Worm (Caenorhabditis elegans) whole organism, midembryonic: ENCODE data around the gene F35E8.10.
"Not testable (repeated sequence)": the region's sequence is repeated elsewhere in the genome, so short reads cannot be mapped to it uniquely, and the experiment has no call there.

ENCODE experiments used
- T22C8.4 ChIP-seq: fragments of 200-800 bp; sonication (Bioruptor generic); IDR thresholded peaks from 2 replicates; pipeline ENCODE4 v1.3.6; 2022; ENCODE audit warnings: missing genetic modification characterization, missing compliant biosample characterization
- cog-1 ChIP-seq: sonication (generic microtip); optimal IDR thresholded peaks from 2 replicates; lab custom pipeline; 2016; ENCODE audit warnings: missing genetic modification characterization, missing compliant biosample characterization
- flt-1 ChIP-seq: fragments of 200-800 bp; sonication (Bioruptor generic); IDR thresholded peaks from 2 replicates; pipeline ENCODE4 v1.3.6; 2022; ENCODE audit warnings: missing genetic modification characterization, missing compliant biosample characterization
- klf-2 ChIP-seq: fragments of 200-800 bp; sonication (Bioruptor generic); conservative IDR thresholded peaks from 2 replicates; pipeline ENCODE4 v1.3.6; 2022; ENCODE audit warnings: missing genetic modification reagents, missing genetic modification characterization, missing compliant biosample characterization
- med-1 ChIP-seq: sonication (generic microtip); optimal IDR thresholded peaks from 2 replicates; lab custom pipeline; 2017; ENCODE audit warnings: missing genetic modification characterization, mild to moderate bottlenecking, missing compliant biosample characterization, antibody characterized with exemption, missing genetic modification reagents; ENCODE audit not compliant: insufficient read depth
- ref-1 ChIP-seq: fragments of 200-800 bp; sonication (Bioruptor generic); conservative IDR thresholded peaks from 2 replicates; pipeline ENCODE4 v1.3.6; 2022; ENCODE audit warnings: missing genetic modification reagents, missing genetic modification characterization, missing compliant biosample characterization
- tab-1 ChIP-seq: fragments of 200-800 bp; sonication (Bioruptor generic); IDR thresholded peaks from 2 replicates; pipeline ENCODE4 v1.3.6; 2022; ENCODE audit warnings: missing genetic modification characterization, missing compliant biosample characterization
- ztf-23 ChIP-seq: fragments of 200-800 bp; sonication (Bioruptor generic); IDR thresholded peaks from 2 replicates; pipeline ENCODE4 v1.3.6; 2022; ENCODE audit warnings: missing genetic modification reagents, missing genetic modification characterization, missing compliant biosample characterization
- ztf-29 ChIP-seq: fragments of 200-800 bp; sonication (Bioruptor generic); IDR thresholded peaks from 2 replicates; pipeline ENCODE4 v1.3.6; 2022; ENCODE audit warnings: missing genetic modification reagents, missing genetic modification characterization, missing compliant biosample characterization

F35E8.10 gene

DNA sequence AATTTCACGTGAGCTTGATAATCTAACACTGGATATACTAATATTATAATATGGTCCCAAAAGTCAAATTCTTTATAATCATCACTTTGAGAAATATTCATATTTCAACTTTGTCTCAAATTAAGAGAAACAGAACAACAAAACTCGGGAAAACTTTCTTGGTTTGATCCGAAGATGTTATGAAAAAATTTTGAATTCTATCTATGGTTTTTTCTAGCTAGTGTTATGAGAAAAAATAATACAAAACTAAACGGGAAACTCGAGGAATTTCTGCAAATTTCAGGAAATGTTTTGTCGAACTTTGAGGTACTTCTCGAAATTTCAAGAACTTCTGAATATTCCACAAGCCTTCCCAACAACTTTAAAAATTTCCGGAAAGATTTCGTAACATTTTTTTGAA, 30.7 kb upstream of the F35E8.10 start, which contains the start of gene srw-59:
Gene srw-59 (minus strand): TSS at position 101 of the 400 bp plus-strand sequence.
- TF ChIP-seq klf-2 (GFP tag; lab: Robert Waterston, UW), result no peak
- TF ChIP-seq med-1 (GFP tag; lab: Kevin White, UChicago), result no peak
- no peak for TF ChIP-seq tab-1 (GFP tag; lab: Robert Waterston, UW)
- TF ChIP-seq ztf-29 (GFP tag; lab: Robert Waterston, UW), result no peak
- no peak for TF ChIP-seq cog-1 (tag; lab: Kevin White, UChicago)
- TF ChIP-seq T22C8.4 (GFP tag; lab: Robert Waterston, UW), result no peak
- no peak for TF ChIP-seq ztf-23 (GFP tag; lab: Robert Waterston, UW)
- TF ChIP-seq ref-1, result no peak
- no peak for TF ChIP-seq flt-1 (GFP tag; lab: Robert Waterston, UW)

DNA sequence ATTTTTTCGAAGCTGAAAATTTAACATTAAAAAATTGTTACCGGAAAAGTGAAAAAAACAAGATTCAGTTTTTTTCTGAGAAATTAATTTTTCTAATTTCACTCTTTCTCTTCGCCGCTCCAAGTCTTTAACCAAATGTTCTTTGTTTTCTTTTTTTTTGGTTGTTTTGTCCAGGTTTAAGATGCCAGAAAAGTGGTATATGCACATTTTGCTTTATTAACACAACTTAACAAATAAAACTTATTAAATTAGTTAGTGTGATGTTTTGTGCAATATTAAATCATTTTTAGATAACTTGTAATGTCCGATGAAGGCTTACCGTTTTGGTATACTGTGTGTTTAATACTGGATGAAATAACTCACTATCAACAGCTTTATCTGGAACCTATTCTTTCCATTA, 23.0 kb upstream of the F35E8.10 start, which contains the start of gene srw-53:
Gene srw-53 (plus strand): TSS at position 301 of the 400 bp plus-strand sequence.
- no peak for TF ChIP-seq med-1 (GFP tag; lab: Kevin White, UChicago)
- no peak for TF ChIP-seq ztf-23 (GFP tag; lab: Robert Waterston, UW)
- no peak for TF ChIP-seq flt-1 (GFP tag; lab: Robert Waterston, UW)
- no peak for TF ChIP-seq tab-1 (GFP tag; lab: Robert Waterston, UW)
- no peak for TF ChIP-seq T22C8.4 (GFP tag; lab: Robert Waterston, UW)
- no peak for TF ChIP-seq ztf-29 (GFP tag; lab: Robert Waterston, UW)
- no peak for TF ChIP-seq klf-2 (GFP tag; lab: Robert Waterston, UW)
- no peak for TF ChIP-seq ref-1

DNA sequence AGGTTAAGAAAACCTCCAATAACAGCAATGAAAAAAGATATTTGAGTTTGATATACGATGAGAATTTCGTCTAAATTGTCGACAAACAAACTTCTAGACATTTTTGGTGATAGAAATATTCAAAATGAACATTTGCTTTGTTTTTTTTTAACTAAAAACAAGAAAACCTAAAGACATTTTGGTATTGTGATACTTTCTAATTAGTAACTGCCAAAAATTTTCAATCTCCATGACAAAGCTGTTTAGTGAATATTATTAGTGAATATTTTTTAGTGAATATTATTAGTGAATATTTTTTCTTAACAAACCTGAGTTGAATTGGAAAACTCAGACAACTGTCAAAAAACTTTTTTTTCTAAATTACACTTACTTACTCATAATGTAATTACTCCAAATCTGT, 20.1 kb upstream of the F35E8.10 start, which contains the start of gene srw-55:
Gene srw-55 (minus strand): TSS at position 101 of the 400 bp plus-strand sequence.
- TF ChIP-seq klf-2 (GFP tag; lab: Robert Waterston, UW) (no peak), ref-1 (no peak), T22C8.4 (GFP tag; lab: Robert Waterston, UW) (no peak), cog-1 (tag; lab: Kevin White, UChicago) (no peak), med-1 (GFP tag; lab: Kevin White, UChicago) (no peak), tab-1 (GFP tag; lab: Robert Waterston, UW) (no peak), ztf-23 (GFP tag; lab: Robert Waterston, UW) (no peak), ztf-29 (GFP tag; lab: Robert Waterston, UW) (no peak), flt-1 (GFP tag; lab: Robert Waterston, UW) (no peak)

DNA sequence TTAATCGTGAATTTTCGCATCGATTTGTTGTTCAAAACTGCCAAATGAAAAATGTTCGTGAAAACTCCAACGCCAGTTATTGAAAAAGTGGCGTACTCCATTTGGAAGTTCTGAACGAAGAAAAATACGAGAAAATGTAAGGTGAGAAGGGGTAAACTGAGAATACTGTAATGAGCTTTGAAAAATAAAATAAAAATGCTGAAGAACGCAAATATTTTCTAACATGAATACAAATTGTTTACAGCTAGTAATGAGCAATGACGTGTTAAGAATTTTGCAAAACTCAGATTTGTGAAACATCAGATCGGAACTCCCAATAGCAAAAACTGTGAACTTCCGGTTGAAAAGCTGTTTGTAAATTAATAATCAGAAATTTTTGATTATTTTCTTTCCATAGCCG, 12.2 kb upstream of the F35E8.10 start, which contains the start of gene srw-26:
Gene srw-26 (minus strand): TSS at position 101 of the 400 bp plus-strand sequence.
- TF ChIP-seq ztf-29 (GFP tag; lab: Robert Waterston, UW) (no peak), tab-1 (GFP tag; lab: Robert Waterston, UW) (no peak), ref-1 (no peak), klf-2 (GFP tag; lab: Robert Waterston, UW) (no peak), cog-1 (tag; lab: Kevin White, UChicago) (no peak), med-1 (GFP tag; lab: Kevin White, UChicago) (no peak), T22C8.4 (GFP tag; lab: Robert Waterston, UW) (no peak), ztf-23 (GFP tag; lab: Robert Waterston, UW) (no peak), flt-1 (GFP tag; lab: Robert Waterston, UW) (no peak)

DNA sequence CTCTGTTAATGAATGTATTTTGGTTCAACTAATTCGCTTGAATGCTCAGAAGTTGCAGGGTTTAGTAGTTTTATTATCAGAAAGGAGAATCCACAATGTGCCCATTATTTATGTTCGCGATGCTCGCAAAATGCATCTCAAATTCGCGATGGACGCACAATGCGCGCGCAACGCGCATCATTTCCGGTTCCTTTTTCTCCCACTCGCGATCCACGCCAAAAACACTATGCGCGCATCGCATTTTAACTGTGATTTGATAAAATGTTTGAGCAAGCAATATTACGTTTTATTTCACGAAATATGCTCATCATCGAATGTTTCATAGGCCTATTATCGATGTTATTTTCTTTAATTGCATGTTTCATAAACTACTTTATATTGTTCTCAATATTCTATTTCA, 9.7 kb upstream of the F35E8.10 start, which contains the start of gene srbc-77:
Gene srbc-77 (plus strand): TSS at position 301 of the 400 bp plus-strand sequence.
- not testable (repeated sequence) for TF ChIP-seq ztf-29 (GFP tag; lab: Robert Waterston, UW); flt-1 (GFP tag; lab: Robert Waterston, UW); cog-1 (tag; lab: Kevin White, UChicago)

DNA sequence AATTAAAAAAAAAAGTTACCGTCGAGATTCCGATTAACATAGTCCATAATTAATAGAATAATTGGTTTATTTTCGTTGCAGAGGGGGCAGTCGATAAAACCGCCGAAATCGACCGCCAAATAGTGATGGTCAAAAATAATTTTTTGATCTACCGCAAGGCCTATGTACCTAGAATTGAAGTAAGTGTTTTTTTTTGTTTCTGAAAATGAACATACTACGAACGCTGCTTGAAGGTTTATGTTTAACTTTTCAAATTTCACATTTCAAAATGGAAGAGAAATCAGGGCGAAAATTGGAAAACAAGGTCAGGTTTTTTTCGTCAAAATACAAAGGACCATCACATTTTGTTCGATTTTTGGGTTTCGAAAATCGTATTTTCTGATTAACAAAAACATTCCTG, 8.2 kb upstream of the F35E8.10 start, which contains the start of gene pzf-1:
Gene pzf-1 (minus strand): TSS at position 101 of the 400 bp plus-strand sequence.
- TF ChIP-seq ztf-23 (GFP tag; lab: Robert Waterston, UW), result no peak
- no peak for TF ChIP-seq cog-1 (tag; lab: Kevin White, UChicago)
- no peak for TF ChIP-seq tab-1 (GFP tag; lab: Robert Waterston, UW)

DNA sequence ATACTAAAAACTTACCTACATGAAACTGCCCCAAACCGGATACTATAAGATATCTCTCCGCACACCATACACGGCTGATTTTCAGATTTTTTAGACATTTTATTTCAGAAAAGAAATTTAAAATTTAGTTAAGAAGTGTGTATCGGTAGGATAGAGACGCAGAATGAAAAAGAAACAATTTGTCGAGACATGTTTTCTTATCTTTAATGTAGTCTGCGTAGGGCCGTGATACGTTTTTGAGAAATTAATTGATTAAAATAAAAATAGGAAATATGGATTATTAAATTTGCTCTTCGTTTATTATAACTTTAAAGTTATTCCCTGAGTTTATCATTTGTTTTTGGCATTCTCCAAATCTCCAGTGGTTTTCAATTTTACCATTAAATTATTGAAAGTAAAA, 4.1 kb upstream of the F35E8.10 start, which contains the start of gene nhr-108:
Gene nhr-108 (minus strand): TSS at position 166 of the 400 bp plus-strand sequence.
- no peak for TF ChIP-seq cog-1 (tag; lab: Kevin White, UChicago)
- no peak for TF ChIP-seq med-1 (GFP tag; lab: Kevin White, UChicago)
- no peak for TF ChIP-seq ref-1
- TF ChIP-seq klf-2 (GFP tag; lab: Robert Waterston, UW), result no peak
- no peak for TF ChIP-seq tab-1 (GFP tag; lab: Robert Waterston, UW)
- TF ChIP-seq flt-1 (GFP tag; lab: Robert Waterston, UW), result no peak
- TF ChIP-seq ztf-29 (GFP tag; lab: Robert Waterston, UW), result no peak
- no peak for TF ChIP-seq ztf-23 (GFP tag; lab: Robert Waterston, UW)
- TF ChIP-seq T22C8.4 (GFP tag; lab: Robert Waterston, UW), result no peak

DNA sequence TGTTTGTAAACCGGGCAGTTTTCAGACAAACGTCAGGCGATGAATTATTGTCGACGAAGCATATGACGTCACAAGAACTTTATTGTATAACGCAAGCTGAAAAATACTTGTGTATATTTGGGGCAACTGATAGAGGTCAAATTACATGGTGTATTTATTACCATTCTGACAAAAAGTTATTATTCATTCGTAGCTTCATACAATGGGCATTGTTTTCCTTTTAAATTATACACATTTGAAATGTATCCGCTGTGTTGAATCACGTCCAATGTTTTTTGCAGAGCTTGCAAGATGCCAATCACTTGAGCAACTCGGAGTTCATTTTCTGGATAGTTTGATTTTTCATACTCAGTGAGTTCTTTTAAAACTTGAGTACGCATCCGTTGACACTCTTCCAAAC, 2.8 kb upstream of the F35E8.10 start, which contains the start of gene F35E8.13:
Gene F35E8.13 (plus strand): TSS at position 301 of the 400 bp plus-strand sequence.
- TF ChIP-seq med-1 (GFP tag; lab: Kevin White, UChicago), result no peak
- no peak for TF ChIP-seq ztf-23 (GFP tag; lab: Robert Waterston, UW)
- TF ChIP-seq klf-2 (GFP tag; lab: Robert Waterston, UW), result no peak
- no peak for TF ChIP-seq ztf-29 (GFP tag; lab: Robert Waterston, UW)
- TF ChIP-seq T22C8.4 (GFP tag; lab: Robert Waterston, UW), result no peak
- TF ChIP-seq tab-1 (GFP tag; lab: Robert Waterston, UW), result no peak
- no peak for TF ChIP-seq ref-1
- TF ChIP-seq cog-1 (tag; lab: Kevin White, UChicago), result no peak
- no peak for TF ChIP-seq flt-1 (GFP tag; lab: Robert Waterston, UW)

DNA sequence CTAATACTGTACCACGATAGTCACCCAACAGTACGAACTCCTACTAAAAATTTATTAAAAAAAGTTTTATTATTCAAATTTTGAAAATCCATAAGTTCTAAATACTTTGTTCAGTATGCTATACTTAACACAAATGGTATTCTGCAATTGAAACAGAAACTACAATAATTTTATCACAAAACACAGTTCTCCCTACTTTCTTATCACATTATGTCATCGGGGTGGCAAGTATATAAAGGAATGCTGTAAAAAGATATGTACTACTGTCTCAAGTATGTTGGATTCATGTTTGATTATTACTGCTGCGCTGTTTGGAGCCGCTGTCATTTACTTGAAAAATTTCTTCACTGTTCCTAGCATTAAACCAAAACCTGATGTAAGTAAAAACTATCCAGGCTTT, 929 bp upstream of the F35E8.10 start, which contains the start of gene cdr-1:
Gene cdr-1 (plus strand): TSS at position 208 of the 400 bp plus-strand sequence.
- no peak for TF ChIP-seq flt-1 (GFP tag; lab: Robert Waterston, UW)
- TF ChIP-seq med-1 (GFP tag; lab: Kevin White, UChicago), result no peak
- no peak for TF ChIP-seq ztf-23 (GFP tag; lab: Robert Waterston, UW)
- TF ChIP-seq cog-1 (tag; lab: Kevin White, UChicago), result no peak
- TF ChIP-seq tab-1 (GFP tag; lab: Robert Waterston, UW), result no peak
- no peak for TF ChIP-seq klf-2 (GFP tag; lab: Robert Waterston, UW)
- TF ChIP-seq ref-1, result no peak
